Worm (Caenorhabditis elegans) whole organism, early embryonic: ENCODE results near the gene lit-1.

Experiments used
- B0310.2 ChIP-seq: sonication (generic microtip); optimal IDR thresholded peaks from 2 replicates; lab custom pipeline; 2016; ENCODE audit warnings: mild to moderate bottlenecking, missing genetic modification characterization, missing compliant biosample characterization
- F13C5.2 ChIP-seq: sonication (generic microtip); optimal IDR thresholded peaks from 2 replicates; lab custom pipeline; 2017; ENCODE audit warnings: mild to moderate bottlenecking, missing genetic modification characterization, inconsistent platforms, missing compliant biosample characterization
- aly-1 ChIP-seq: sonication (generic microtip); optimal IDR thresholded peaks from 2 replicates; lab custom pipeline; 2016; ENCODE audit warnings: missing genetic modification characterization, missing compliant biosample characterization
- ama-1 ChIP-seq: fragments of 150-350 bp; optimal IDR thresholded peaks from 2 replicates; lab custom pipeline; 2014
- ceh-13 ChIP-seq: fragments of 200-800 bp; sonication (Bioruptor generic); optimal IDR thresholded peaks from 2 replicates; lab custom pipeline; 2018; ENCODE audit warnings: mild to moderate bottlenecking, missing genetic modification characterization, missing compliant biosample characterization
- ceh-36 ChIP-seq: sonication (generic microtip); optimal IDR thresholded peaks from 2 replicates; lab custom pipeline; 2016; ENCODE audit warnings: missing genetic modification characterization, inconsistent platforms, missing compliant biosample characterization
- ets-7 ChIP-seq: sonication (generic microtip); optimal IDR thresholded peaks from 2 replicates; lab custom pipeline; 2016; ENCODE audit warnings: missing genotype, missing genetic modification characterization, missing compliant biosample characterization
- flt-1 ChIP-seq: fragments of 200-800 bp; sonication (Bioruptor generic); IDR thresholded peaks from 2 replicates; pipeline ENCODE4 v1.3.6; 2022; ENCODE audit warnings: missing genetic modification characterization, missing compliant biosample characterization
- hmbx-1 ChIP-seq: sonication (generic microtip); optimal IDR thresholded peaks from 2 replicates; lab custom pipeline; 2016; ENCODE audit warnings: mild to moderate bottlenecking, missing genetic modification characterization, missing compliant biosample characterization
- hmg-4 ChIP-seq: fragments of 200-800 bp; sonication (Bioruptor generic); optimal IDR thresholded peaks from 2 replicates; lab custom pipeline; 2018; ENCODE audit warnings: mild to moderate bottlenecking, missing genetic modification characterization, missing compliant biosample characterization
- hnd-1 ChIP-seq: sonication (generic microtip); optimal IDR thresholded peaks from 2 replicates; lab custom pipeline; 2016; ENCODE audit warnings: missing genetic modification characterization, missing compliant biosample characterization
- pes-1 ChIP-seq: fragments of 200-800 bp; sonication (Bioruptor generic); IDR thresholded peaks from 2 replicates; pipeline ENCODE4 v1.3.6; 2022; ENCODE audit warnings: missing genetic modification reagents, missing genetic modification characterization, missing compliant biosample characterization
- scrt-1 ChIP-seq: fragments of 200-800 bp; sonication (Bioruptor generic); IDR thresholded peaks from 2 replicates; pipeline ENCODE4 v1.3.6; 2022; ENCODE audit warnings: missing genetic modification characterization, missing compliant biosample characterization
- sea-1 ChIP-seq: fragments of 200-800 bp; sonication (Bioruptor generic); conservative IDR thresholded peaks from 2 replicates; pipeline ENCODE4 v1.3.6; 2022; ENCODE audit warnings: missing genetic modification characterization, missing compliant biosample characterization
- tbx-11 ChIP-seq: fragments of 200-800 bp; sonication (Bioruptor generic); IDR thresholded peaks from 2 replicates; pipeline ENCODE4 v1.3.6; 2022; ENCODE audit warnings: missing genetic modification characterization, missing compliant biosample characterization
- tbx-37 ChIP-seq: fragments of 200-800 bp; sonication (Bioruptor generic); conservative IDR thresholded peaks from 2 replicates; pipeline ENCODE4 v1.3.6; 2022; ENCODE audit warnings: missing genetic modification reagents, missing genetic modification characterization, missing compliant biosample characterization
- tra-4 ChIP-seq: sonication (generic microtip); optimal IDR thresholded peaks from 2 replicates; lab custom pipeline; 2017; ENCODE audit warnings: missing genetic modification characterization, missing compliant biosample characterization

Gene lit-1

DNA sequence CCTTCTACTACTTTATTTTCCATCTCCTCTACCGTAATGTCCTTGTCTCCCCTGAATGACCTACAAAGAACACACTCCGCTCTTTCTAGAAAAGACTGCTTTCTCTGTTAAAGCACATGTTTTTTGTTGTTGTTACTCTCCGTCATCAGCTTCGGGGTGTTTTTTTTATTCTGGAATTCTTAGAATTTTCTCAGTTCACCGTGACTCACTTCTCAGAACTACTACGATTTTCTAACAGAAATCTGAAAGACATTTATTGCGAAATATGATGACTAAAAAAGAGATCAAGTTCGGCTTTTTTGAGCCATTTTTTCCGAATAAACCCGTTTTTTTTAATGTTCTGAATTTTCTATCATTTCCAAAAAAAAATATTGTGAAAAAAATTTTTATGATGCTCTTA, 14.5 kb downstream of the lit-1 start:
- TF ChIP-seq hmbx-1 (tag; lab: Kevin White, UChicago) (no peak), ceh-13 (GFP tag; lab: Kevin White, UChicago) (no peak), F13C5.2 (no peak), aly-1 (tag; lab: Kevin White, UChicago) (no peak), pes-1 (GFP tag; lab: Robert Waterston, UW) (no peak), scrt-1 (GFP tag; lab: Robert Waterston, UW) (no peak), sea-1 (no peak)

- TF ChIP-seq flt-1 (GFP tag; lab: Robert Waterston, UW), result no peak
- no peak for TF ChIP-seq hmg-4 (GFP tag; lab: Kevin White, UChicago)
- TF ChIP-seq scrt-1 (GFP tag; lab: Robert Waterston, UW), result no peak
- TF ChIP-seq aly-1 (tag; lab: Kevin White, UChicago), result no peak
- no peak for TF ChIP-seq F13C5.2
- TF ChIP-seq ets-7, result no peak
- TF ChIP-seq tbx-11 (GFP tag; lab: Robert Waterston, UW), result no peak
- TF ChIP-seq sea-1, result no peak
- no peak for TF ChIP-seq tbx-37 (GFP tag; lab: Robert Waterston, UW)
- TF ChIP-seq B0310.2 (tag; lab: Kevin White, UChicago), result no peak
- no peak for TF ChIP-seq hnd-1
- TF ChIP-seq ceh-13 (GFP tag; lab: Kevin White, UChicago), result no peak
Observed at ce11 chrIII:13716831-13717230, 15.0 kb downstream of the lit-1 start.

DNA sequence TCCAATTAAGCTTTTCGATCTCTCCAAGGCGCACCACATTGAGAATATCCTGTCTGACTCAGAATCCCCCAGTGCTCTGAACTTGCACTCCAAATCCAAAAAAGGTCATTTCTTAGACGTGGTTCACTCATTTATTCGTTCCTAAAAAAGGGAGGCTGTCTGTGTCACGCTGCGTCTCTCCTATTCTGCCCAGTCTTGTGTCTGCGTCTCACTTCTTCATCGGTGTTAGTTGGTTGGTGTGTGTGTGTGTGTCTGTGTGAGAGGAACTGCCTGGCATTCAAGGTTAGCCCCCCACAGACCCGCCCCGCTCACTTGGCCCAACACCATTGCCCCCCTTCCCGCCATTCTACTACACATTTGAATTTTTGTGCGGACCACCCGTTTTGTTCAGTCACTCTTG, 15.7 kb downstream of the lit-1 start:
- TF ChIP-seq tbx-37 (GFP tag; lab: Robert Waterston, UW), result no peak
- no peak for TF ChIP-seq ceh-13 (GFP tag; lab: Kevin White, UChicago)
- 0 out of 2 replicates have a peak, but pooled peaks have one; percentile 36 for TF ChIP-seq tbx-11 (GFP tag; lab: Robert Waterston, UW)
- TF ChIP-seq ceh-36 (tag; lab: Kevin White, UChicago), result no peak
- peak; percentile 92 for TF ChIP-seq hmg-4 (GFP tag; lab: Kevin White, UChicago)
- no peak for TF ChIP-seq hmbx-1 (tag; lab: Kevin White, UChicago)

ce11 chrIII:13718403-13718969, 16.7 kb downstream of the lit-1 start:
- TF ChIP-seq tra-4 (tag; lab: Kevin White, UChicago) (no peak), pes-1 (GFP tag; lab: Robert Waterston, UW) (no peak), hmg-4 (GFP tag; lab: Kevin White, UChicago) (no peak), ets-7 (no peak), F13C5.2 (no peak), tbx-11 (GFP tag; lab: Robert Waterston, UW) (no peak), hnd-1 (no peak), B0310.2 (tag; lab: Kevin White, UChicago) (no peak), scrt-1 (GFP tag; lab: Robert Waterston, UW) (no peak), tbx-37 (GFP tag; lab: Robert Waterston, UW) (no peak), aly-1 (tag; lab: Kevin White, UChicago) (no peak), ama-1 (lab: Kevin White, UChicago) (no peak), flt-1 (GFP tag; lab: Robert Waterston, UW) (no peak), ceh-13 (GFP tag; lab: Kevin White, UChicago) (no peak), sea-1 (no peak), hmbx-1 (tag; lab: Kevin White, UChicago) (no peak), ceh-36 (tag; lab: Kevin White, UChicago) (no peak)

ce11 chrIII:13719247-13719758, 17.5 kb downstream of the lit-1 start:
- TF ChIP-seq tra-4 (tag; lab: Kevin White, UChicago) (no peak), pes-1 (GFP tag; lab: Robert Waterston, UW) (no peak), ceh-13 (GFP tag; lab: Kevin White, UChicago) (no peak), B0310.2 (tag; lab: Kevin White, UChicago) (no peak), aly-1 (tag; lab: Kevin White, UChicago) (no peak), scrt-1 (GFP tag; lab: Robert Waterston, UW) (no peak), hmbx-1 (tag; lab: Kevin White, UChicago) (no peak), hmg-4 (GFP tag; lab: Kevin White, UChicago) (no peak), sea-1 (no peak), F13C5.2 (no peak), ets-7 (no peak), flt-1 (GFP tag; lab: Robert Waterston, UW) (no peak), tbx-11 (GFP tag; lab: Robert Waterston, UW) (no peak), hnd-1 (no peak), tbx-37 (GFP tag; lab: Robert Waterston, UW) (no peak), ceh-36 (tag; lab: Kevin White, UChicago) (no peak), ama-1 (lab: Kevin White, UChicago) (no peak)

ce11 chrIII:13720190-13720741, 18.5 kb downstream of the lit-1 start:
- no peak for TF ChIP-seq tbx-37 (GFP tag; lab: Robert Waterston, UW)
- no peak for TF ChIP-seq hmbx-1 (tag; lab: Kevin White, UChicago)
- TF ChIP-seq flt-1 (GFP tag; lab: Robert Waterston, UW), result no peak
- TF ChIP-seq B0310.2 (tag; lab: Kevin White, UChicago), result no peak
- TF ChIP-seq tbx-11 (GFP tag; lab: Robert Waterston, UW), result no peak
- peak; percentile 63 for TF ChIP-seq aly-1 (tag; lab: Kevin White, UChicago)
- peak; percentile 10; the same call in 1 of the 2 replicates for TF ChIP-seq pes-1 (GFP tag; lab: Robert Waterston, UW)
- TF ChIP-seq scrt-1 (GFP tag; lab: Robert Waterston, UW), result no peak
- no peak for TF ChIP-seq ceh-36 (tag; lab: Kevin White, UChicago)
- no peak for TF ChIP-seq ama-1 (lab: Kevin White, UChicago)
- TF ChIP-seq hmg-4 (GFP tag; lab: Kevin White, UChicago), result peak; percentile 81
- no peak for TF ChIP-seq sea-1

DNA sequence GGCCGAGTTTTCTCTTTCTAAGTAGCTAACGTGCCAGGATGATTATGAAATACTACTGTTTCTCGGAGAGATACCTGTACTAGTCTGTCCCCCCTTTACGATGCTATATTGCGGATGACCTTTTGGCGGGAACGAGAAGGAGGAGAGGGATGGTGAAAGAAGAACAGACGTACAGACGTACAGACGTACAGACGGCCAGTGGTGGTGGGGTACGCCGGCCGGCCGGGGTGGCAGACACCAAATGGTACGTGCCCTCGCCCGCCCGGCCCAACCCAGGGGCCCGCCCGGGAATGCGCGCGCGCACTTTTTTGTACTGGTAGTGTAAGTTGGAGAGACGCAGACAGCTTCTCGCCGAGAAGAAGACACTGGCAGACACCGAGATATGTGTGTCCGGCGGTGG, 19.3 kb downstream of the lit-1 start:
- TF ChIP-seq sea-1, result peak; percentile 66; the same call in 1 of the 2 replicates
- peak; percentile 88 for TF ChIP-seq hmg-4 (GFP tag; lab: Kevin White, UChicago)
- TF ChIP-seq ceh-36 (tag; lab: Kevin White, UChicago), result peak; percentile 29
- TF ChIP-seq hmbx-1 (tag; lab: Kevin White, UChicago), result no peak
- 0 out of 2 replicates have a peak, but pooled peaks have one; percentile 26 for TF ChIP-seq pes-1 (GFP tag; lab: Robert Waterston, UW)
- no peak for TF ChIP-seq ama-1 (lab: Kevin White, UChicago)
- TF ChIP-seq ets-7, result no peak
- TF ChIP-seq flt-1 (GFP tag; lab: Robert Waterston, UW), result peak; percentile 35
- no peak for TF ChIP-seq tbx-37 (GFP tag; lab: Robert Waterston, UW)
- TF ChIP-seq B0310.2 (tag; lab: Kevin White, UChicago), result peak; percentile 48
- TF ChIP-seq F13C5.2, result peak; percentile 25
- peak; percentile 37; the same call in 1 of the 2 replicates for TF ChIP-seq tbx-11 (GFP tag; lab: Robert Waterston, UW)
- no peak for TF ChIP-seq scrt-1 (GFP tag; lab: Robert Waterston, UW)
- no peak for TF ChIP-seq ceh-13 (GFP tag; lab: Kevin White, UChicago)
- TF ChIP-seq hnd-1, result no peak
- TF ChIP-seq tra-4 (tag; lab: Kevin White, UChicago), result peak; percentile 11
- TF ChIP-seq aly-1 (tag; lab: Kevin White, UChicago), result peak; percentile 46
